Fruit fly (Drosophila melanogaster) whole organism, embryonic: ENCODE data around the gene CG12256.

Experiments
- Bdp1 ChIP-seq: fragments of 200-800 bp; sonication (Bioruptor generic); optimal IDR thresholded peaks from 3 replicates; lab custom pipeline; 2016; ENCODE audit warnings: missing biosample characterization, missing genetic modification characterization
- Blimp-1 ChIP-seq: fragments of 200-800 bp; sonication (Bioruptor generic); optimal IDR thresholded peaks from 3 replicates; lab custom pipeline; 2018; ENCODE audit warnings: missing biosample characterization, missing genetic modification characterization, mild to moderate bottlenecking, moderate library complexity, missing genetic modification reagents
- CG10979 ChIP-seq: fragments of 200-800 bp; sonication (Bioruptor generic); optimal IDR thresholded peaks from 2 replicates; lab custom pipeline; 2018; ENCODE audit warnings: missing biosample characterization, mild to moderate bottlenecking, missing genetic modification characterization, moderate library complexity
- CG11723 ChIP-seq: fragments of 200-800 bp; sonication (Bioruptor generic); optimal IDR thresholded peaks from 2 replicates; lab custom pipeline; 2017; ENCODE audit warnings: missing biosample characterization, mild to moderate bottlenecking, missing genetic modification characterization
- CG12744 ChIP-seq: fragments of 200-800 bp; sonication (Bioruptor generic); optimal IDR thresholded peaks from 2 replicates; lab custom pipeline; 2016; ENCODE audit warnings: missing biosample characterization, missing genetic modification characterization
- CG12942 ChIP-seq: fragments of 200-800 bp; sonication (Bioruptor generic); optimal IDR thresholded peaks from 3 replicates; lab custom pipeline; 2016; ENCODE audit warnings: missing biosample characterization, missing genetic modification characterization
- CG13424 ChIP-seq: fragments of 200-800 bp; sonication (Bioruptor generic); optimal IDR thresholded peaks from 2 replicates; lab custom pipeline; 2019; ENCODE audit warnings: missing biosample characterization, mild to moderate bottlenecking, missing genetic modification characterization, moderate library complexity
- CG14710 ChIP-seq: fragments of 200-800 bp; sonication (Bioruptor generic); optimal IDR thresholded peaks from 3 replicates; lab custom pipeline; 2019; ENCODE audit warnings: missing biosample characterization, mild to moderate bottlenecking, missing genetic modification characterization, moderate library complexity
- CG15073 ChIP-seq: fragments of 200-800 bp; sonication (Bioruptor generic); optimal IDR thresholded peaks from 2 replicates; lab custom pipeline; 2016; ENCODE audit warnings: missing biosample characterization, missing genetic modification characterization
- CG15479 ChIP-seq: fragments of 200-800 bp; sonication (Bioruptor generic); optimal IDR thresholded peaks from 3 replicates; lab custom pipeline; 2019; ENCODE audit warnings: missing biosample characterization, mild to moderate bottlenecking, missing genetic modification characterization, moderate library complexity
- CG17328 ChIP-seq: fragments of 200-800 bp; sonication (Bioruptor generic); IDR thresholded peaks from 2 replicates; pipeline ENCODE4 v1.3.6; 2022; ENCODE audit warnings: missing biosample characterization, missing genetic modification characterization
- CG18764 ChIP-seq: fragments of 200-800 bp; sonication (Bioruptor generic); optimal IDR thresholded peaks from 3 replicates; lab custom pipeline; 2016; ENCODE audit warnings: missing biosample characterization, missing genetic modification characterization
- CG30403 ChIP-seq: fragments of 200-800 bp; sonication (Bioruptor generic); optimal IDR thresholded peaks from 3 replicates; lab custom pipeline; 2016; ENCODE audit warnings: missing biosample characterization, missing genetic modification characterization
- CG31365 ChIP-seq: fragments of 200-800 bp; sonication (Bioruptor generic); optimal IDR thresholded peaks from 2 replicates; lab custom pipeline; 2018; ENCODE audit warnings: missing biosample characterization, mild to moderate bottlenecking, missing genetic modification characterization
- CG33557 ChIP-seq: fragments of 200-800 bp; sonication (Bioruptor generic); optimal IDR thresholded peaks from 2 replicates; lab custom pipeline; 2019; ENCODE audit warnings: missing biosample characterization, mild to moderate bottlenecking, missing genetic modification characterization, moderate library complexity
- CG4404 ChIP-seq: fragments of 200-800 bp; sonication (Bioruptor generic); IDR thresholded peaks from 2 replicates; pipeline ENCODE4 v1.3.6; 2022; ENCODE audit warnings: missing biosample characterization, missing genetic modification characterization
- CG4854 ChIP-seq: fragments of 200-800 bp; sonication (Bioruptor generic); optimal IDR thresholded peaks from 2 replicates; lab custom pipeline; 2016; ENCODE audit warnings: missing biosample characterization, missing genetic modification characterization, inconsistent platforms
- CG6272 ChIP-seq: fragments of 200-800 bp; sonication (Bioruptor generic); IDR thresholded peaks from 2 replicates; pipeline ENCODE4 v1.3.6; 2022; ENCODE audit warnings: missing biosample characterization, missing genetic modification characterization
- CG7372 ChIP-seq: fragments of 200-800 bp; sonication (Bioruptor generic); IDR thresholded peaks from 2 replicates; pipeline ENCODE4 v1.3.6; 2022; ENCODE audit warnings: missing biosample characterization, missing genetic modification characterization
- CG8944 ChIP-seq: fragments of 200-800 bp; sonication (Bioruptor generic); optimal IDR thresholded peaks from 3 replicates; lab custom pipeline; 2016; ENCODE audit warnings: missing biosample characterization, missing genetic modification characterization
- Dp ChIP-seq: fragments of 200-800 bp; sonication (Bioruptor generic); optimal IDR thresholded peaks from 2 replicates; lab custom pipeline; 2018; ENCODE audit warnings: missing biosample characterization, mild to moderate bottlenecking, missing genetic modification characterization, moderate library complexity
- E2f1 ChIP-seq: fragments of 200-800 bp; sonication (Bioruptor generic); IDR thresholded peaks from 2 replicates; pipeline ENCODE4 v1.3.6; 2022; ENCODE audit warnings: missing biosample characterization, missing genetic modification characterization
- HLH4C ChIP-seq: fragments of 200-800 bp; sonication (Bioruptor generic); IDR thresholded peaks from 3 replicates; pipeline ENCODE4 v1.3.6; 2022; ENCODE audit warnings: missing biosample characterization, missing genetic modification characterization; ENCODE audit not compliant: partially characterized antibody
- Hr3 ChIP-seq: fragments of 200-800 bp; sonication (Bioruptor generic); optimal IDR thresholded peaks from 3 replicates; lab custom pipeline; 2016; ENCODE audit warnings: missing biosample characterization, missing genetic modification characterization
- Lim3 ChIP-seq: fragments of 200-800 bp; sonication (Bioruptor generic); IDR thresholded peaks from 2 replicates; pipeline ENCODE4 v1.3.6; 2022; ENCODE audit warnings: missing biosample characterization, missing genetic modification characterization
- Opbp ChIP-seq: fragments of 200-800 bp; sonication (Bioruptor generic); IDR thresholded peaks from 3 replicates; pipeline ENCODE4 v1.3.6; 2022; ENCODE audit warnings: missing biosample characterization, missing genetic modification characterization; ENCODE audit not compliant: partially characterized antibody
- Xbp1 ChIP-seq: fragments of 200-800 bp; sonication (Bioruptor generic); optimal IDR thresholded peaks from 3 replicates; lab custom pipeline; 2016; ENCODE audit warnings: missing biosample characterization, mild to moderate bottlenecking, missing genetic modification characterization
- chn ChIP-seq: fragments of 200-800 bp; sonication (Bioruptor generic); optimal IDR thresholded peaks from 2 replicates; lab custom pipeline; 2016; ENCODE audit warnings: missing biosample characterization, missing genetic modification characterization
- dati ChIP-seq: fragments of 200-800 bp; sonication (Bioruptor generic); IDR thresholded peaks from 2 replicates; pipeline ENCODE4 v1.3.6; 2022; ENCODE audit warnings: missing biosample characterization, missing genetic modification characterization
- her ChIP-seq: fragments of 200-800 bp; sonication (Bioruptor generic); optimal IDR thresholded peaks from 2 replicates; lab custom pipeline; 2016; ENCODE audit warnings: missing biosample characterization, missing genetic modification characterization
- jing ChIP-seq: fragments of 200-800 bp; sonication (Bioruptor generic); optimal IDR thresholded peaks from 2 replicates; lab custom pipeline; 2018; ENCODE audit warnings: missing biosample characterization, mild to moderate bottlenecking, missing genetic modification characterization
- knrl ChIP-seq: fragments of 200-800 bp; sonication (Bioruptor generic); IDR thresholded peaks from 3 replicates; pipeline ENCODE4 v1.3.6; 2022; ENCODE audit warnings: missing biosample characterization, missing genetic modification characterization; ENCODE audit not compliant: partially characterized antibody
- lmd ChIP-seq: fragments of 200-800 bp; sonication (Bioruptor generic); IDR thresholded peaks from 2 replicates; pipeline ENCODE4 v1.3.6; 2022; ENCODE audit warnings: missing biosample characterization, missing genetic modification characterization
- mam ChIP-seq: fragments of 200-800 bp; sonication (Bioruptor generic); optimal IDR thresholded peaks from 3 replicates; lab custom pipeline; 2016; ENCODE audit warnings: missing biosample characterization, missing genetic modification characterization
- unc-4 ChIP-seq: fragments of 200-800 bp; sonication (Bioruptor generic); IDR thresholded peaks from 2 replicates; pipeline ENCODE4 v1.3.6; 2022; ENCODE audit warnings: missing biosample characterization, missing genetic modification characterization; ENCODE audit not compliant: partially characterized antibody

The CG12256 gene

dm6 chr3R:12194911-12195310 lies 31.2 kb downstream of the CG12256 start, which contains the start of the genes eIF3d2 and CG43450:
Gene eIF3d2, minus strand, starts transcription at chr3R:12195011.
Gene CG43450, plus strand, starts transcription at chr3R:12195294.
- TF ChIP-seq CG8944 (GFP tag; lab: Kevin White, UChicago): no peak
- no peak for TF ChIP-seq CG14710 (tag; lab: Kevin White, UChicago)
- no peak for TF ChIP-seq CG12744
- no peak for TF ChIP-seq CG13424
- no peak for TF ChIP-seq CG30403
- no peak for TF ChIP-seq CG17328 (GFP tag; lab: Robert Waterston, UW)
- no peak for TF ChIP-seq Bdp1
- TF ChIP-seq HLH4C (GFP tag; lab: Robert Waterston, UW): no peak
- no peak for TF ChIP-seq Lim3 (GFP tag; lab: Robert Waterston, UW)
- TF ChIP-seq CG33557 (GFP tag; lab: Kevin White, UChicago): no peak
- TF ChIP-seq dati (GFP tag; lab: Robert Waterston, UW): no peak
- no peak for TF ChIP-seq chn (GFP tag; lab: Kevin White, UChicago)
- no peak for TF ChIP-seq CG10979 (tag; lab: Kevin White, UChicago)
- TF ChIP-seq CG15073 (GFP tag; lab: Kevin White, UChicago): no peak
- TF ChIP-seq lmd: no peak
- no peak for TF ChIP-seq Xbp1 (GFP tag; lab: Kevin White, UChicago)
- no peak for TF ChIP-seq CG4854 (GFP tag; lab: Kevin White, UChicago)
- no peak for TF ChIP-seq Dp (GFP tag; lab: Kevin White, UChicago)
- no peak for TF ChIP-seq CG6272
- TF ChIP-seq, all 482 proteins: peak for 0

dm6 chr3R:12185615-12186014 lies 40.5 kb downstream of the CG12256 start:
- TF ChIP-seq mam (GFP tag; lab: Kevin White, UChicago) (no peak), Blimp-1 (GFP tag; lab: Kevin White, UChicago) (no peak), Opbp (GFP tag; lab: Robert Waterston, UW) (no peak), CG12942 (GFP tag; lab: Kevin White, UChicago) (no peak), CG18764 (no peak), CG4404 (GFP tag; lab: Robert Waterston, UW) (no peak), CG31365 (tag; lab: Kevin White, UChicago) (no peak), her (no peak), E2f1 (GFP tag; lab: Robert Waterston, UW) (no peak), Hr3 (GFP tag; lab: Kevin White, UChicago) (no peak), CG15479 (no peak), CG7372 (GFP tag; lab: Robert Waterston, UW) (no peak), CG11723 (no peak), jing (no peak), knrl (no peak), unc-4 (GFP tag; lab: Robert Waterston, UW) (no peak), Xbp1 (GFP tag; lab: Kevin White, UChicago) (no peak)
